Worm (Caenorhabditis elegans) whole organism, L3 larva: ENCODE results near the gene srt-11.

ENCODE experiments used
- R02D3.7 ChIP-seq: fragments of 150-350 bp; optimal IDR thresholded peaks from 2 replicates; lab custom pipeline; 2014; ENCODE audit warnings: missing biosample characterization, missing genetic modification characterization
- ZK546.5 ChIP-seq: sonication (generic microtip); optimal IDR thresholded peaks from 2 replicates; lab custom pipeline; 2017; ENCODE audit warnings: missing biosample characterization, missing genetic modification characterization
- aly-2 ChIP-seq: fragments of 150-350 bp; optimal IDR thresholded peaks from 2 replicates; lab custom pipeline; 2014; ENCODE audit warnings: missing biosample characterization, missing genetic modification characterization
- ama-1 ChIP-seq: fragments of 150-350 bp; optimal IDR thresholded peaks from 2 replicates; lab custom pipeline; 2018
- ceh-16 ChIP-seq: sonication (generic microtip); optimal IDR thresholded peaks from 2 replicates; lab custom pipeline; 2017; ENCODE audit warnings: missing biosample characterization, missing genetic modification characterization
- ceh-28 ChIP-seq: fragments of 150-350 bp; optimal IDR thresholded peaks from 2 replicates; lab custom pipeline; 2014; ENCODE audit warnings: missing biosample characterization, missing genetic modification reagents, missing genetic modification characterization
- ceh-82 ChIP-seq: fragments of 150-350 bp; optimal IDR thresholded peaks from 2 replicates; lab custom pipeline; 2014; ENCODE audit warnings: missing biosample characterization, missing genetic modification characterization
- ceh-9 ChIP-seq: sonication (generic microtip); optimal IDR thresholded peaks from 2 replicates; lab custom pipeline; 2018; ENCODE audit warnings: missing biosample characterization, missing genetic modification characterization
- daf-12 ChIP-seq: fragments of 150-350 bp; optimal IDR thresholded peaks from 2 replicates; lab custom pipeline; 2014; ENCODE audit warnings: missing biosample characterization, missing genetic modification reagents, missing genetic modification characterization
- egl-27 ChIP-seq: sonication (generic microtip); optimal IDR thresholded peaks from 4 replicates; lab custom pipeline; 2017; ENCODE audit warnings: missing biosample characterization, missing genetic modification reagents, missing genetic modification characterization
- egl-5 ChIP-seq: fragments of 150-350 bp; optimal IDR thresholded peaks from 2 replicates; lab custom pipeline; 2017; ENCODE audit warnings: missing biosample characterization, missing genetic modification reagents, missing genetic modification characterization, inconsistent platforms
- elt-1 ChIP-seq: fragments of 150-350 bp; optimal IDR thresholded peaks from 2 replicates; lab custom pipeline; 2014; ENCODE audit warnings: missing biosample characterization, missing genetic modification characterization
- elt-2 ChIP-seq: sonication (generic microtip); optimal IDR thresholded peaks from 2 replicates; lab custom pipeline; 2016; ENCODE audit warnings: missing genetic modification reagents, mild to moderate bottlenecking, missing genetic modification characterization, missing compliant biosample characterization
- elt-3 ChIP-seq, 3 experiments: fragments of 150-350 bp in 1 of 3; sonication (generic microtip) in 2 of 3; optimal IDR thresholded peaks; 2 replicates in 2 of 3; 4 replicates in 1 of 3; lab custom pipeline; 2014 to 2017; ENCODE audit warnings: missing biosample characterization in 3 of 3, missing genetic modification characterization in 3 of 3
- eor-1 ChIP-seq, 2 experiments: fragments of 150-350 bp; optimal IDR thresholded peaks; 2 replicates each; lab custom pipeline; 2014 to 2018; ENCODE audit warnings: missing biosample characterization in 2 of 2, missing genetic modification characterization in 2 of 2
- fkh-10 ChIP-seq: sonication (generic microtip); optimal IDR thresholded peaks from 2 replicates; lab custom pipeline; 2017; ENCODE audit warnings: missing biosample characterization, missing genetic modification reagents, missing genetic modification characterization
- fkh-2 ChIP-seq: fragments of 150-350 bp; optimal IDR thresholded peaks from 2 replicates; lab custom pipeline; 2014; ENCODE audit warnings: missing biosample characterization, missing genetic modification reagents, missing genetic modification characterization
- fos-1 ChIP-seq: fragments of 150-350 bp; optimal IDR thresholded peaks from 2 replicates; lab custom pipeline; 2014; ENCODE audit warnings: missing biosample characterization, missing genetic modification characterization
- hmg-11 ChIP-seq: sonication (generic microtip); optimal IDR thresholded peaks from 2 replicates; lab custom pipeline; 2016; ENCODE audit warnings: missing genetic modification characterization, missing compliant biosample characterization
- jun-1 ChIP-seq: fragments of 150-350 bp; optimal IDR thresholded peaks from 2 replicates; lab custom pipeline; 2014; ENCODE audit warnings: missing biosample characterization, missing genetic modification reagents, missing genetic modification characterization
- lin-15B ChIP-seq: fragments of 150-350 bp; optimal IDR thresholded peaks from 2 replicates; lab custom pipeline; 2014; ENCODE audit warnings: missing biosample characterization, missing genetic modification characterization
- lin-39 ChIP-seq: fragments of 150-350 bp; optimal IDR thresholded peaks from 2 replicates; lab custom pipeline; 2018; ENCODE audit warnings: missing biosample characterization, missing genetic modification reagents, missing genetic modification characterization
- lsy-12 ChIP-seq: sonication (generic microtip); optimal IDR thresholded peaks from 2 replicates; lab custom pipeline; 2016; ENCODE audit warnings: mild to moderate bottlenecking, missing genetic modification characterization, missing compliant biosample characterization
- mdl-1 ChIP-seq: fragments of 150-350 bp; optimal IDR thresholded peaks from 2 replicates; lab custom pipeline; 2014; ENCODE audit warnings: missing biosample characterization, missing genetic modification characterization
- mml-1 ChIP-seq: fragments of 150-350 bp; sonication (generic microtip); optimal IDR thresholded peaks from 3 replicates; lab custom pipeline; 2014; ENCODE audit warnings: missing biosample characterization, missing genetic modification characterization
- nfya-1 ChIP-seq: sonication (generic microtip); optimal IDR thresholded peaks from 2 replicates; lab custom pipeline; 2017; ENCODE audit warnings: missing genetic modification characterization, mild to moderate bottlenecking, missing compliant biosample characterization, antibody characterized with exemption, moderate library complexity; ENCODE audit not compliant: insufficient read depth
- nhr-11 ChIP-seq: fragments of 150-350 bp; optimal IDR thresholded peaks from 2 replicates; lab custom pipeline; 2014; ENCODE audit warnings: missing biosample characterization, missing genetic modification characterization
- nhr-12 ChIP-seq: fragments of 150-350 bp; optimal IDR thresholded peaks from 2 replicates; lab custom pipeline; 2014; ENCODE audit warnings: missing biosample characterization, missing genetic modification characterization
- nhr-23 ChIP-seq: fragments of 150-350 bp; optimal IDR thresholded peaks from 2 replicates; lab custom pipeline; 2014; ENCODE audit warnings: missing biosample characterization, missing genetic modification reagents, missing genetic modification characterization
- nhr-237 ChIP-seq: fragments of 150-350 bp; optimal IDR thresholded peaks from 2 replicates; lab custom pipeline; 2014; ENCODE audit warnings: missing biosample characterization, missing genetic modification characterization
- nhr-25 ChIP-seq: sonication (generic microtip); optimal IDR thresholded peaks from 2 replicates; lab custom pipeline; 2017; ENCODE audit warnings: missing biosample characterization, missing genetic modification characterization
- nhr-28 ChIP-seq: fragments of 150-350 bp; optimal IDR thresholded peaks from 2 replicates; lab custom pipeline; 2014; ENCODE audit warnings: missing biosample characterization, missing genetic modification characterization
- nhr-43 ChIP-seq: sonication (generic microtip); optimal IDR thresholded peaks from 2 replicates; lab custom pipeline; 2016; ENCODE audit warnings: mild to moderate bottlenecking, missing genetic modification characterization, missing compliant biosample characterization; ENCODE audit not compliant: poor library complexity, severe bottlenecking
- nhr-67 ChIP-seq: fragments of 150-350 bp; optimal IDR thresholded peaks from 2 replicates; lab custom pipeline; 2014; ENCODE audit warnings: missing biosample characterization, missing genetic modification characterization
- nhr-76 ChIP-seq: fragments of 150-350 bp; sonication (generic microtip); optimal IDR thresholded peaks from 5 replicates; lab custom pipeline; 2014; ENCODE audit warnings: missing biosample characterization, missing genetic modification characterization
- nhr-77 ChIP-seq: fragments of 150-350 bp; optimal IDR thresholded peaks from 2 replicates; lab custom pipeline; 2014; ENCODE audit warnings: missing biosample characterization, missing genetic modification characterization
- pha-4 ChIP-seq: fragments of 150-350 bp; optimal IDR thresholded peaks from 2 replicates; lab custom pipeline; 2014; ENCODE audit warnings: missing biosample characterization, missing genetic modification reagents, missing genetic modification characterization
- pqm-1 ChIP-seq: fragments of 150-350 bp; optimal IDR thresholded peaks from 2 replicates; lab custom pipeline; 2017; ENCODE audit warnings: missing biosample characterization, missing genetic modification characterization, inconsistent platforms
- sea-2 ChIP-seq: fragments of 150-350 bp; sonication (generic microtip); optimal IDR thresholded peaks from 4 replicates; lab custom pipeline; 2014; ENCODE audit warnings: missing biosample characterization, missing genetic modification reagents, missing genetic modification characterization
- skn-1 ChIP-seq: fragments of 150-350 bp; optimal IDR thresholded peaks from 2 replicates; lab custom pipeline; 2014; ENCODE audit warnings: missing biosample characterization, missing genetic modification characterization
- snpc-4 ChIP-seq: fragments of 150-350 bp; optimal IDR thresholded peaks from 2 replicates; lab custom pipeline; 2014; ENCODE audit warnings: missing biosample characterization, missing genetic modification characterization
- tbx-2 ChIP-seq: sonication (generic microtip); optimal IDR thresholded peaks from 2 replicates; lab custom pipeline; 2016; ENCODE audit warnings: mild to moderate bottlenecking, missing genetic modification characterization, missing compliant biosample characterization
- unc-39 ChIP-seq: sonication (generic microtip); optimal IDR thresholded peaks from 4 replicates; lab custom pipeline; 2017; ENCODE audit warnings: missing biosample characterization, missing genetic modification characterization
- unc-62 ChIP-seq: fragments of 150-350 bp; sonication (generic microtip); optimal IDR thresholded peaks from 4 replicates; lab custom pipeline; 2014; ENCODE audit warnings: missing biosample characterization, missing genetic modification reagents, missing genetic modification characterization
- zag-1 ChIP-seq: fragments of 150-350 bp; optimal IDR thresholded peaks from 2 replicates; lab custom pipeline; 2014; ENCODE audit warnings: missing biosample characterization, missing genetic modification characterization
- ztf-11 ChIP-seq: fragments of 150-350 bp; optimal IDR thresholded peaks from 2 replicates; lab custom pipeline; 2014; ENCODE audit warnings: missing biosample characterization, missing genetic modification characterization
- ztf-4 ChIP-seq: fragments of 150-350 bp; optimal IDR thresholded peaks from 2 replicates; lab custom pipeline; 2014; ENCODE audit warnings: missing biosample characterization, missing genetic modification characterization

The srt-11 gene

DNA sequence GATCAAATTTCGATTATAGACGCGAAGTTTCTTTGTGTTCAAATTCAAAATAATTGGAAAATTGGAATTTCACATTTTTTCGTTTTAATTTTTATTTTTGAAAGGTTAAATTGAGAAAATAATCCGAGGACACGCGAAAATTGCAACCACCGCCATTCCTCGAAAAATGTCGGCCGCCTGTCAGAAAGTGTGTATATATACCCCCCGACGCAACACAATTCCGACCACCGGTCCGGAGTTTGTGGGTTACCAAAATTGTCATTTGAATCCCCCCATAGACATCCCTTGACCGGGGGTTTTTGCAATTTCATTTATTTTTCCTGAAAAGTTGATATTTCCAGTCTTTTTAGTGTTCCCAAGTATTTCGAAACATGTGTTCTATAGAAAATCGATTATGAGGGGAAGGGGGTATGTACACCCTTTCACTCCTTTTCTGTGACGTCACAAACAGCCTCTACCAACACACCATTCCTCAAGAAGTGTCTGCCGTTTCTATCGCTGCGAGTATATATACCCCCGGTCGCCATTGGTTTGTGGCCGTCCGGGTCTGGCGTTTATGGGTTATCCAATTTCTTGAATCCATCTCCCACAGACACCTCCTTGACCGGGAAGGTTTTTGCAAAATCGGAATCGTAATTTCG lies 1.4 kb upstream of the srt-11 start, which contains the start of gene W01D2.3:
Gene W01D2.3 (minus strand): TSS at position 51 of the 641 bp plus-strand sequence.
- TF ChIP-seq fkh-10 (GFP tag; lab: Kevin White, UChicago), result no peak
- peak; percentile 64 for TF ChIP-seq lsy-12 (tag; lab: Kevin White, UChicago)
- TF ChIP-seq ceh-16 (tag; lab: Kevin White, UChicago), result no peak
- TF ChIP-seq elt-1 (tag; lab: Kevin White, UChicago), result no peak
- no peak for TF ChIP-seq ceh-9 (tag; lab: Kevin White, UChicago)
- TF ChIP-seq ztf-4 (tag; lab: Kevin White, UChicago), result peak; percentile 81
- TF ChIP-seq nhr-77, result peak; percentile 91
- peak; percentile 80 for TF ChIP-seq ceh-28 (tag; lab: Kevin White, UChicago)
- no peak for TF ChIP-seq ZK546.5 (tag; lab: Kevin White, UChicago)
- no peak for TF ChIP-seq mdl-1 (tag; lab: Kevin White, UChicago)
- TF ChIP-seq nhr-43 (tag; lab: Kevin White, UChicago), result peak; percentile 75
- no peak for TF ChIP-seq nhr-12 (tag; lab: Kevin White, UChicago)
- TF ChIP-seq nhr-237, result peak; percentile 2
- TF ChIP-seq elt-2 (tag; lab: Kevin White, UChicago), result peak; percentile 43
- TF ChIP-seq daf-12 (tag; lab: Kevin White, UChicago), result no peak
- TF ChIP-seq pqm-1 (tag; lab: Kevin White, UChicago), result no peak
- TF ChIP-seq fos-1 (tag; lab: Kevin White, UChicago), result no peak
- peak; percentile 35 for TF ChIP-seq skn-1 (tag; lab: Kevin White, UChicago)
- no peak for TF ChIP-seq nhr-11
- no peak for TF ChIP-seq R02D3.7
- TF ChIP-seq jun-1 (tag; lab: Kevin White, UChicago), result peak; percentile 47
- TF ChIP-seq ceh-82 (tag; lab: Kevin White, UChicago), result peak; percentile 46
- TF ChIP-seq nhr-28 (tag; lab: Kevin White, UChicago), result no peak
- TF ChIP-seq sea-2 (GFP tag; lab: Kevin White, UChicago), result peak; percentile 52
- TF ChIP-seq lin-15B (tag; lab: Kevin White, UChicago), result no peak
- TF ChIP-seq unc-39, result no peak
- no peak for TF ChIP-seq unc-62 (GFP tag; lab: Kevin White, UChicago)
- TF ChIP-seq nhr-67 (tag; lab: Kevin White, UChicago), result no peak
- peak; percentile 49 for TF ChIP-seq tbx-2
- TF ChIP-seq aly-2 (tag; lab: Kevin White, UChicago), result peak; percentile 64
- TF ChIP-seq nhr-76 (tag; lab: Kevin White, UChicago), result no peak
- TF ChIP-seq egl-27 (tag; lab: Kevin White, UChicago), result no peak
- peak; percentile 56 for TF ChIP-seq nfya-1 (tag; lab: Kevin White, UChicago)
- TF ChIP-seq nhr-25 (tag; lab: Kevin White, UChicago), result peak; percentile 89
- TF ChIP-seq eor-1 (tag; optimal IDR thresholded peaks at IDR 0.05; lab: Kevin White, UChicago), result peak in 1 of 2 experiments; percentile 10
- no peak for TF ChIP-seq ztf-11
- no peak for TF ChIP-seq ama-1 (lab: Kevin White, UChicago)
- TF ChIP-seq zag-1, result no peak
- peak; percentile 44 for TF ChIP-seq nhr-23 (tag; lab: Kevin White, UChicago)
- TF ChIP-seq mml-1, result no peak
- peak; percentile 98 for TF ChIP-seq snpc-4 (tag; lab: Kevin White, UChicago)
- TF ChIP-seq lin-39 (tag; lab: Kevin White, UChicago), result peak; percentile 41
- TF ChIP-seq fkh-2 (tag; lab: Kevin White, UChicago), result no peak
- peak; percentile 1 for TF ChIP-seq egl-5 (tag; lab: Kevin White, UChicago)
- TF ChIP-seq hmg-11 (tag; lab: Kevin White, UChicago), result peak; percentile 77
- TF ChIP-seq elt-3 (tag; optimal IDR thresholded peaks at IDR 0.05; lab: Kevin White, UChicago), result no peak
- TF ChIP-seq pha-4 (tag; lab: Kevin White, UChicago), result peak; percentile 42
